Fruit fly (Drosophila melanogaster) whole organism, prepupa: Measurements from ENCODE around the gene Trf2.

Experiments used
- Blimp-1 ChIP-seq: fragments of 200-800 bp; sonication (Bioruptor generic); optimal IDR thresholded peaks from 3 replicates; lab custom pipeline; 2017; ENCODE audit warnings: missing biosample characterization, missing genetic modification characterization, mild to moderate bottlenecking, moderate library complexity, missing genetic modification reagents
- CG10669 ChIP-seq: fragments of 200-800 bp; sonication (Bioruptor generic); optimal IDR thresholded peaks from 3 replicates; lab custom pipeline; 2018; ENCODE audit warnings: missing biosample characterization, mild to moderate bottlenecking, missing genetic modification characterization, moderate library complexity
- CG11294 ChIP-seq: fragments of 200-800 bp; sonication (Bioruptor generic); IDR thresholded peaks from 2 replicates; pipeline ENCODE4 v1.3.6; 2022; ENCODE audit warnings: missing biosample characterization, missing genetic modification characterization
- CG11762 ChIP-seq: fragments of 200-800 bp; sonication (Bioruptor generic); optimal IDR thresholded peaks from 3 replicates; lab custom pipeline; 2016; ENCODE audit warnings: missing biosample characterization, missing genetic modification characterization; ENCODE audit not compliant: insufficient read depth
- CG11902 ChIP-seq: fragments of 200-800 bp; sonication (Bioruptor generic); optimal IDR thresholded peaks from 3 replicates; lab custom pipeline; 2016; ENCODE audit warnings: missing biosample characterization, missing genetic modification characterization
- CG15336 ChIP-seq: fragments of 200-800 bp; sonication (Bioruptor generic); IDR thresholded peaks from 2 replicates; pipeline ENCODE4 v1.3.6; 2022; ENCODE audit warnings: missing biosample characterization, missing genetic modification characterization
- CG16779 ChIP-seq: fragments of 200-800 bp; sonication (Bioruptor generic); optimal IDR thresholded peaks from 3 replicates; lab custom pipeline; 2017; ENCODE audit warnings: missing biosample characterization, mild to moderate bottlenecking, missing genetic modification characterization
- CG31627 ChIP-seq: fragments of 200-800 bp; sonication (Bioruptor generic); optimal IDR thresholded peaks from 3 replicates; lab custom pipeline; 2016; ENCODE audit warnings: missing biosample characterization, missing genetic modification characterization
- CG32006 ChIP-seq: fragments of 200-800 bp; sonication (Bioruptor generic); optimal IDR thresholded peaks from 3 replicates; lab custom pipeline; 2017; ENCODE audit warnings: missing biosample characterization, mild to moderate bottlenecking, missing genetic modification characterization
- CG34406 ChIP-seq: fragments of 200-800 bp; sonication (Bioruptor generic); optimal IDR thresholded peaks from 3 replicates; lab custom pipeline; 2016; ENCODE audit warnings: missing biosample characterization, missing genetic modification characterization
- CG3919 ChIP-seq: fragments of 200-800 bp; sonication (Bioruptor generic); optimal IDR thresholded peaks from 3 replicates; lab custom pipeline; 2016; ENCODE audit warnings: missing biosample characterization, missing genetic modification characterization
- CG6276 ChIP-seq: fragments of 200-800 bp; sonication (Bioruptor generic); optimal IDR thresholded peaks from 2 replicates; lab custom pipeline; 2017; ENCODE audit warnings: missing biosample characterization, mild to moderate bottlenecking, missing genetic modification characterization
- CG6792 ChIP-seq: fragments of 200-800 bp; sonication (Bioruptor generic); optimal IDR thresholded peaks from 3 replicates; lab custom pipeline; 2016; ENCODE audit warnings: missing biosample characterization, missing genetic modification characterization
- CG6854 ChIP-seq: fragments of 200-800 bp; sonication (Bioruptor generic); optimal IDR thresholded peaks from 2 replicates; lab custom pipeline; 2017; ENCODE audit warnings: missing biosample characterization, mild to moderate bottlenecking, missing genetic modification characterization
- CG8119 ChIP-seq: fragments of 200-800 bp; sonication (Bioruptor generic); IDR thresholded peaks from 3 replicates; pipeline ENCODE4 v1.3.6; 2022; ENCODE audit warnings: missing biosample characterization, missing genetic modification characterization
- CG8319 ChIP-seq: fragments of 200-800 bp; sonication (Bioruptor generic); optimal IDR thresholded peaks from 3 replicates; lab custom pipeline; 2016; ENCODE audit warnings: missing biosample characterization, missing genetic modification characterization
- CG8632 ChIP-seq: fragments of 200-800 bp; sonication (Bioruptor generic); optimal IDR thresholded peaks from 3 replicates; lab custom pipeline; 2016; ENCODE audit warnings: missing biosample characterization, missing genetic modification characterization
- CG9139 ChIP-seq: fragments of 200-800 bp; sonication (Bioruptor generic); optimal IDR thresholded peaks from 3 replicates; lab custom pipeline; 2017; ENCODE audit warnings: missing biosample characterization, mild to moderate bottlenecking, missing genetic modification characterization
- Eip75B ChIP-seq: fragments of 200-800 bp; sonication (Bioruptor generic); optimal IDR thresholded peaks from 3 replicates; lab custom pipeline; 2016; ENCODE audit warnings: missing biosample characterization, missing genetic modification characterization
- Eip78C ChIP-seq: fragments of 200-800 bp; sonication (Bioruptor generic); peaks from one replicate; lab custom pipeline; 2016; ENCODE audit warnings: missing biosample characterization, missing genetic modification characterization
- Eip93F ChIP-seq: fragments of 200-800 bp; sonication (Bioruptor generic); optimal IDR thresholded peaks from 2 replicates; lab custom pipeline; 2016; ENCODE audit warnings: missing biosample characterization, mild to moderate bottlenecking, missing genetic modification characterization
- Ets96B ChIP-seq: fragments of 200-800 bp; optimal IDR thresholded peaks from 2 replicates; lab custom pipeline; 2019; ENCODE audit warnings: missing biosample characterization, mild to moderate bottlenecking, missing genetic modification characterization, moderate library complexity
- Gug ChIP-seq: fragments of 200-800 bp; sonication (Bioruptor generic); IDR thresholded peaks from 2 replicates; pipeline ENCODE4 v1.3.6; 2022; ENCODE audit warnings: missing biosample characterization, missing genetic modification characterization
- Hr38 ChIP-seq: sonication (Bioruptor generic); optimal IDR thresholded peaks from 2 replicates; lab custom pipeline; 2016; ENCODE audit warnings: missing biosample characterization, missing genetic modification characterization
- Hr39 ChIP-seq: fragments of 200-800 bp; sonication (Bioruptor generic); optimal IDR thresholded peaks from 2 replicates; lab custom pipeline; 2016; ENCODE audit warnings: missing biosample characterization, missing genetic modification characterization
- Hr4 ChIP-seq: fragments of 200-800 bp; sonication (Bioruptor generic); optimal IDR thresholded peaks from 3 replicates; lab custom pipeline; 2016; ENCODE audit warnings: missing biosample characterization, missing genetic modification characterization
- Lpt ChIP-seq: fragments of 200-800 bp; sonication (Bioruptor generic); optimal IDR thresholded peaks from 3 replicates; lab custom pipeline; 2016; ENCODE audit warnings: missing biosample characterization, missing genetic modification characterization
- Met ChIP-seq: fragments of 200-800 bp; sonication (Bioruptor generic); optimal IDR thresholded peaks from 3 replicates; lab custom pipeline; 2016; ENCODE audit warnings: missing biosample characterization, missing genetic modification characterization
- OdsH ChIP-seq: fragments of 200-800 bp; sonication (Bioruptor generic); optimal IDR thresholded peaks from 3 replicates; lab custom pipeline; 2016; ENCODE audit warnings: missing biosample characterization, missing genetic modification characterization
- Smox ChIP-seq: fragments of 200-800 bp; sonication (Bioruptor generic); optimal IDR thresholded peaks from 3 replicates; lab custom pipeline; 2016; ENCODE audit warnings: missing biosample characterization, missing genetic modification characterization
- Sox14 ChIP-seq: fragments of 200-800 bp; sonication (Bioruptor generic); optimal IDR thresholded peaks from 3 replicates; lab custom pipeline; 2016; ENCODE audit warnings: missing biosample characterization, missing genetic modification characterization
- Sox15 ChIP-seq: fragments of 200-800 bp; sonication (Bioruptor generic); optimal IDR thresholded peaks from 3 replicates; lab custom pipeline; 2016; ENCODE audit warnings: missing biosample characterization, missing genetic modification characterization
- achi ChIP-seq: fragments of 200-800 bp; sonication (Bioruptor generic); optimal IDR thresholded peaks from 3 replicates; lab custom pipeline; 2016; ENCODE audit warnings: missing biosample characterization, missing genetic modification characterization
- dac ChIP-seq: fragments of 200-800 bp; sonication (Bioruptor generic); optimal IDR thresholded peaks from 2 replicates; lab custom pipeline; 2017; ENCODE audit warnings: missing biosample characterization, mild to moderate bottlenecking, missing genetic modification characterization
- eg ChIP-seq: fragments of 200-800 bp; sonication (Bioruptor generic); IDR thresholded peaks from 3 replicates; pipeline ENCODE4 v1.3.6; 2022; ENCODE audit warnings: missing biosample characterization, missing genetic modification characterization
- esn ChIP-seq: fragments of 200-800 bp; sonication (Bioruptor generic); optimal IDR thresholded peaks from 2 replicates; lab custom pipeline; 2016; ENCODE audit warnings: missing biosample characterization, mild to moderate bottlenecking, missing genetic modification characterization, moderate library complexity
- fd59A ChIP-seq: fragments of 200-800 bp; sonication (Bioruptor generic); optimal IDR thresholded peaks from 2 replicates; lab custom pipeline; 2017; ENCODE audit warnings: missing biosample characterization, mild to moderate bottlenecking, missing genetic modification characterization, missing genetic modification reagents
- fd85E ChIP-seq: fragments of 200-800 bp; sonication (Bioruptor generic); optimal IDR thresholded peaks from 3 replicates; lab custom pipeline; 2016; ENCODE audit warnings: missing biosample characterization, missing genetic modification characterization
- lz ChIP-seq: fragments of 200-800 bp; sonication (Bioruptor generic); optimal IDR thresholded peaks from 3 replicates; lab custom pipeline; 2016; ENCODE audit warnings: missing biosample characterization, missing genetic modification characterization
- net ChIP-seq: fragments of 200-800 bp; sonication (Bioruptor generic); optimal IDR thresholded peaks from 3 replicates; lab custom pipeline; 2016; ENCODE audit warnings: missing biosample characterization, missing genetic modification characterization
- salr ChIP-seq, 2 experiments: fragments of 200-800 bp; sonication (Bioruptor generic); optimal IDR thresholded peaks; 3 replicates each; lab custom pipeline; 2016 to 2018; ENCODE audit warnings: missing biosample characterization in 2 of 2, missing genetic modification characterization in 2 of 2, mild to moderate bottlenecking in 1 of 2
- ss ChIP-seq, 2 experiments: fragments of 200-800 bp; sonication (Bioruptor generic); optimal IDR thresholded peaks; 2 replicates in 1 of 2; 3 replicates in 1 of 2; lab custom pipeline; 2017 to 2018; ENCODE audit warnings: mild to moderate bottlenecking in 2 of 2, missing biosample characterization in 2 of 2, missing genetic modification characterization in 2 of 2, moderate library complexity in 1 of 2
- svp ChIP-seq: fragments of 200-800 bp; sonication (Bioruptor generic); peaks from one replicate; lab custom pipeline; 2016; ENCODE audit warnings: missing biosample characterization, missing genetic modification characterization
- topi ChIP-seq: fragments of 200-800 bp; sonication (Bioruptor generic); optimal IDR thresholded peaks from 3 replicates; lab custom pipeline; 2016; ENCODE audit warnings: missing biosample characterization, missing genetic modification characterization

The Trf2 gene

dm6 chrX:8398177-8399018, 10.7 kb upstream of the Trf2 start, which contains the start of gene CG10555 (continued):
- TF ChIP-seq Smox (GFP tag; lab: Kevin White, UChicago) (peak; percentile 78), Ets96B (peak; percentile 54), Met (peak; percentile 76), svp (GFP tag; lab: Kevin White, UChicago) (peak; percentile 85), CG6276 (GFP tag; lab: Kevin White, UChicago) (peak; percentile 32), CG32006 (GFP tag; lab: Kevin White, UChicago) (peak; percentile 79), fd59A (GFP tag; lab: Kevin White, UChicago) (peak; percentile 73), topi (peak; percentile 86), CG31627 (peak; percentile 90), ss (GFP tag; optimal IDR thresholded peaks at IDR 0.05; lab: Kevin White, UChicago) (peak in 1 of 2 experiments; percentile 50), lz (peak; percentile 89), CG15336 (GFP tag; lab: Robert Waterston, UW) (peak; percentile 70), Hr4 (GFP tag; lab: Kevin White, UChicago) (peak; percentile 72), Eip78C (GFP tag; lab: Kevin White, UChicago) (peak; percentile 73), CG16779 (no peak)

dm6 chrX:8399019-8399623, 10.0 kb upstream of the Trf2 start:
- TF ChIP-seq Hr39 (GFP tag; lab: Kevin White, UChicago), result no peak
- TF ChIP-seq Hr38, result no peak
- TF ChIP-seq Met, result no peak
- TF ChIP-seq CG8632, result no peak
- TF ChIP-seq Sox14 (GFP tag; lab: Kevin White, UChicago), result no peak
- no peak for TF ChIP-seq CG6792 (GFP tag; lab: Kevin White, UChicago)
- no peak for TF ChIP-seq CG31627
- TF ChIP-seq Sox15 (GFP tag; lab: Kevin White, UChicago), result no peak
- TF ChIP-seq Eip75B (GFP tag; lab: Kevin White, UChicago), result no peak
- TF ChIP-seq CG11762 (GFP tag; lab: Kevin White, UChicago), result no peak
- peak; percentile 43 for TF ChIP-seq CG3919 (GFP tag; lab: Kevin White, UChicago)
- TF ChIP-seq salr (GFP tag; optimal IDR thresholded peaks at IDR 0.05; lab: Kevin White, UChicago), result no peak
- TF ChIP-seq CG8119 (GFP tag; lab: Robert Waterston, UW), result no peak
- TF ChIP-seq net (GFP tag; lab: Kevin White, UChicago), result no peak
- TF ChIP-seq CG6854 (GFP tag; lab: Kevin White, UChicago), result no peak
- TF ChIP-seq ss (GFP tag; optimal IDR thresholded peaks at IDR 0.05; lab: Kevin White, UChicago), result peak in 1 of 2 experiments; percentile 6
- TF ChIP-seq Blimp-1 (GFP tag; lab: Kevin White, UChicago), result no peak
- TF ChIP-seq CG11294 (GFP tag; lab: Robert Waterston, UW), result 0 out of 2 replicates have a peak, but pooled peaks have one; percentile 5
- no peak for TF ChIP-seq eg (GFP tag; lab: Robert Waterston, UW)
- no peak for TF ChIP-seq svp (GFP tag; lab: Kevin White, UChicago)
- no peak for TF ChIP-seq esn
- peak; percentile 20 for TF ChIP-seq Eip78C (GFP tag; lab: Kevin White, UChicago)
- no peak for TF ChIP-seq fd59A (GFP tag; lab: Kevin White, UChicago)
- TF ChIP-seq CG10669 (GFP tag; lab: Kevin White, UChicago), result no peak
- TF ChIP-seq CG9139 (GFP tag; lab: Kevin White, UChicago), result no peak
- TF ChIP-seq Gug, result no peak

- TF ChIP-seq Met, result no peak
- TF ChIP-seq Eip93F, result no peak
- peak; percentile 15 for TF ChIP-seq Eip78C (GFP tag; lab: Kevin White, UChicago)
- TF ChIP-seq CG34406 (GFP tag; lab: Kevin White, UChicago), result no peak
- TF ChIP-seq fd85E, result no peak
- peak; percentile 2 for TF ChIP-seq CG3919 (GFP tag; lab: Kevin White, UChicago)
- no peak for TF ChIP-seq achi (GFP tag; lab: Kevin White, UChicago)
- no peak for TF ChIP-seq Lpt
- TF ChIP-seq CG15336 (GFP tag; lab: Robert Waterston, UW), result no peak
- no peak for TF ChIP-seq topi
- TF ChIP-seq CG6854 (GFP tag; lab: Kevin White, UChicago), result no peak
- no peak for TF ChIP-seq CG10669 (GFP tag; lab: Kevin White, UChicago)
- no peak for TF ChIP-seq Blimp-1 (GFP tag; lab: Kevin White, UChicago)
- TF ChIP-seq CG11902, result no peak
- TF ChIP-seq CG8319, result no peak
- TF ChIP-seq Hr38, result no peak
- no peak for TF ChIP-seq dac (GFP tag; lab: Kevin White, UChicago)
- TF ChIP-seq OdsH, result no peak
Measured at dm6 chrX:8407124-8407775, 1.8 kb upstream of the Trf2 start, which contains the start of gene PIG-T. Gene PIG-T (minus strand): TSS chrX:8407263.
